Worm (Caenorhabditis elegans): ENCODE data around the gene T06E6.1.

The T06E6.1 gene

DNA sequence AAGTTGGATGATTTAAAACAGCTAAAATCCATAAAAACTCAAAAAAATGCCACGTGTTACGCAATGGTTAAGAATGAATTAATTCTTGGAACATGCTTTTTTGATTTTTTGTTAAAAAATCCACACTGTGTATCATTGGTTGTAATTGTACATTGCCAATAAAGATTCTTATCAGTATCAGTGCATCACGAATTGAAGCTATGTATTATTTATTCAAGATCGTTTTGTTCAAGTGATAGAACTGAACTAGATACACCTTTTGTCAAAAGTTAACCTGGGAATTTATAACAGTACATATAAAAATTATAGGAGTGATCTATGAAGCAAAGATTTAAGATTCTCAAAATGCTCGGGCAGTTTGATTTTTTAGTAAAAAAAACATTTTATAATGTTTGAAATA lies 39.9 kb upstream of the T06E6.1 start:
- TF ChIP-seq mls-2 (tag; optimal IDR thresholded peaks at IDR 0.05) (no peak), unc-39 (tag; optimal IDR thresholded peaks at IDR 0.05) (no peak), sem-2 (GFP tag; optimal IDR thresholded peaks at IDR 0.05) (no peak), lin-13 (tag; optimal IDR thresholded peaks at IDR 0.05) (no peak), ham-2 (GFP tag; optimal IDR thresholded peaks at IDR 0.05) (no peak), ceh-83 (GFP tag; optimal IDR thresholded peaks at IDR 0.05) (no peak), elt-3 (tag; optimal IDR thresholded peaks at IDR 0.05) (no peak), ceh-43 (GFP tag; optimal IDR thresholded peaks at IDR 0.05) (no peak), elt-1 (tag; optimal IDR thresholded peaks at IDR 0.05; ENCODE audit: borderline replicate concordance, insufficient read depth) (no peak), nhr-237 (tag; optimal IDR thresholded peaks at IDR 0.05) (no peak), lin-32 (GFP tag; optimal IDR thresholded peaks at IDR 0.05) (no peak), nhr-2 (tag; optimal IDR thresholded peaks at IDR 0.05) (no peak), blmp-1 (tag; optimal IDR thresholded peaks at IDR 0.05) (no peak), nhr-76 (tag; optimal IDR thresholded peaks at IDR 0.05) (no peak)

DNA sequence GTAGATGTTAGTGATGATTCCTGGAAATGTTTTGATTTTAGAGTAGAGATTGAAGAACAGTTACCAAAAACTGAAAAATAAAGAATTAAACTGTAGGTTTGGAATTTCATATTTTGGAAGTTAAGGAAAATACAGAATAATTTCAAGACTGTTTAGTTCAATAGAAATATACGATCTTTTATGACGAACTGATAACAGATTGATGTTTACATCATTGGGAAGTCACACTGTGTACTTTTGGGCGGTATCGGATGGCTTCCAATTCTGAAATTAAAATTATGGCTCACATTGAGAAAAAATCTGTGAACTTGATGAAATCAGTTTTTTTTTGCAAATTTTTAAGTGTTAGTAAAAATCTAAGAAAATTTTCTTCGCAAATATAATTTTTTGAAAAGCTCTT lies 37.7 kb upstream of the T06E6.1 start, which contains the start of gene T26H5.8:
Gene T26H5.8 (minus strand): TSS at position 270 of the 400 bp plus-strand sequence.
- TF ChIP-seq nhr-12 (tag; optimal IDR thresholded peaks at IDR 0.05) = no peak
- TF ChIP-seq tbx-8 (GFP tag; optimal IDR thresholded peaks at IDR 0.05) = no peak

DNA sequence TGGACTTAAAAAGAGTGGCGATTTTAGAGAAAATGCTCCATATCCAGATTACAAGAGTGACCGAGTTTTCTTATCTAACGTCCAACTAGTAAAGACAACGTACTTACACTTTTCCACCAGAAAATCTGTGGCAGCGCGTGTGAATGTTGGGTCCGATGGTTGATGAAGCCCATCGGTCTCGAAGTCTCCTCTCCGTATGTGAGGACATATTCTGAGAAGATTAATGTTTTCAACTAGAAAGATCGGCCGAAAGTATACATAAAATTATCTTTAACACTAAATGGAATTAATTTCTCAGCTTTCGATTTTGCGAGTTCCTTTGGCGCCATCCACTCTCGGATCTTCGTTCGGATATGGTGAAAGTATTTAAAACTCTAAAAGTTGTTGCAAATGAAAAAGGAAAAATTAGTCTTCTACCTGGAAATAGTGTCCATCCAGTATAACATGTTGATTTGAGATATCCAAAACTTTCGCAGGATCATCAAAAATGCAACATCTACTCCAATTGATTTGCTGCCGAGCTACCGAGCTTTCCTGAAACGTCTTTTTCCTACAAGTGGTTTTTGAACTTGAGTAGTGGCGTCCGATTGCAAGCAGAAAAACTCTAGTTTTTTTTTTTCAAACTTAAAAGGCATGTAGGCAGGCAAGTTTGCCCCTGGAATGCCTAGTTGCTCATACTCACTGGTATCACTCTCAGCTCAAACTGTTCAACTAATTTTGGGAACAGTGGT lies 36.7 kb upstream of the T06E6.1 start:
- no peak for TF ChIP-seq bed-3 (GFP tag; optimal IDR thresholded peaks at IDR 0.05)
- no peak for TF ChIP-seq nhr-2 (tag; optimal IDR thresholded peaks at IDR 0.05)
- TF ChIP-seq blmp-1 (tag; optimal IDR thresholded peaks at IDR 0.05) = no peak
- no peak for TF ChIP-seq unc-39 (tag; optimal IDR thresholded peaks at IDR 0.05)
- no peak for TF ChIP-seq sptf-1 (tag; optimal IDR thresholded peaks at IDR 0.05)
- no peak for TF ChIP-seq elt-3 (tag; optimal IDR thresholded peaks at IDR 0.05)
- TF ChIP-seq ceh-83 (GFP tag; optimal IDR thresholded peaks at IDR 0.05) = no peak
- no peak for TF ChIP-seq ces-1 (GFP tag; optimal IDR thresholded peaks at IDR 0.05)
- TF ChIP-seq nhr-12 (tag; optimal IDR thresholded peaks at IDR 0.05) = no peak
- no peak for TF ChIP-seq ceh-39 (tag; optimal IDR thresholded peaks at IDR 0.05)
- TF ChIP-seq ceh-43 (GFP tag; optimal IDR thresholded peaks at IDR 0.05) = no peak
- TF ChIP-seq unc-62 (GFP tag; optimal IDR thresholded peaks at IDR 0.05) = no peak
- no peak for TF ChIP-seq mab-5 (tag; optimal IDR thresholded peaks at IDR 0.05)

DNA sequence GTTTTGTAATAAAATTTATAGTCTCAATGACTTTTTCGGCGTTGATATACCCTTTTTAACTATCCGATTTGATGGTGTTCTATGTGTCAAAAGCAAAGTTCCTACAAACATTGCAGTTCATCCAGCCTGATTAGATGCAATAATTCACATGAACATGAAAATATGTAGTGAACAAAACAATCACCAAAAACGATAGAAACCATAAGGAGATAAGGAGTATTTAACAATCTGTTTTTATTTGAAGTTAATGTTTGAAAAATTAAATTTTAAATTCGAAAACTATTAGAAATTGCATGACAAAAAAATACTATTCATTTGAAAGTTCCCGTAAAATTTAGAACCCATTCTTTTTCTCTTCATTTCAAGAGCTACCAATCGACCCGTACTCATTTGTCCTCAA lies 32.2 kb upstream of the T06E6.1 start, which contains the start of gene fbxa-209:
Gene fbxa-209 (minus strand): TSS at position 101 of the 400 bp plus-strand sequence.
- TF ChIP-seq lin-13 (tag; optimal IDR thresholded peaks at IDR 0.05) = no peak
- TF ChIP-seq ceh-43 (GFP tag; optimal IDR thresholded peaks at IDR 0.05) = no peak
- no peak for TF ChIP-seq mab-5 (tag; optimal IDR thresholded peaks at IDR 0.05)
- no peak for TF ChIP-seq pha-4 (tag; optimal IDR thresholded peaks at IDR 0.05)
- TF ChIP-seq ceh-39 (tag; optimal IDR thresholded peaks at IDR 0.05) = no peak
- TF ChIP-seq ztf-11 (tag; optimal IDR thresholded peaks at IDR 0.05) = no peak
- TF ChIP-seq elt-1 (tag; optimal IDR thresholded peaks at IDR 0.05; ENCODE audit: borderline replicate concordance, insufficient read depth) = no peak
- TF ChIP-seq unc-39 (tag; optimal IDR thresholded peaks at IDR 0.05) = no peak

DNA sequence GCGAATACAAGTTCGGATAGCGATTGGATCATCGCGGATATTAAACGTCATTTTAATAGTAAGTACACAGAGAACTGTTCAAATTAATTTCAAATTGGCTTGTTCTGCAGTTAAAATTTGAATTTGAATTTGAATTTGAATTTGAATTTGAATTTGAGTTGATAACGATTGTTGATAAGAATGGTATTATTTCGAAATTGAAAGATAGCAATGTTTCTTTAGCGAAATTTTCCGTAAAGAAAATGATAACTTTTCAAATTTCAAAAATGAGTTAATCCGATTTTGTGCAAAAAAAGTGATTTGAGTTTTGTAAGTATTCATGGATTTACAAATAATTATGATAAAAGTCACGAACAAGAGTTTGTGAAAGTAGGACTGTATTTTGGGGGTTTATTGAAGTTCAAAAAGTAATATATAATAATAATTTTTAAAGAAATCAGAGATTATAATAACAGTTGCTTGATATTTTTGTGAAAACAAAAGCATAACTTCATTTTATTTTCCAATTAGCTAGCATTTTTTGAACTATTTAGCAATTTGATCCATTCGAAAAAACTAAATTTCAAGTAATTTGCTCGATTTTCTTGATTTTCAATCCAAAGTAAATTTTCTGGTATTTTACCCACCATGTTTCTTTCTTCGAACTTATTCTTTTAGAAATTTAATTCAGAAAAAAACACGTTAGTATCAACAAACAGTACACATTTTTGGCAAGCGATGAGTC lies 30.8 kb upstream of the T06E6.1 start, which contains the start of gene Y36E3A.2:
Gene Y36E3A.2 (plus strand): TSS at position 674 of the 724 bp plus-strand sequence.
- TF ChIP-seq zip-8 (tag; optimal IDR thresholded peaks at IDR 0.05) (no peak), ztf-11 (tag; optimal IDR thresholded peaks at IDR 0.05) (no peak)

DNA sequence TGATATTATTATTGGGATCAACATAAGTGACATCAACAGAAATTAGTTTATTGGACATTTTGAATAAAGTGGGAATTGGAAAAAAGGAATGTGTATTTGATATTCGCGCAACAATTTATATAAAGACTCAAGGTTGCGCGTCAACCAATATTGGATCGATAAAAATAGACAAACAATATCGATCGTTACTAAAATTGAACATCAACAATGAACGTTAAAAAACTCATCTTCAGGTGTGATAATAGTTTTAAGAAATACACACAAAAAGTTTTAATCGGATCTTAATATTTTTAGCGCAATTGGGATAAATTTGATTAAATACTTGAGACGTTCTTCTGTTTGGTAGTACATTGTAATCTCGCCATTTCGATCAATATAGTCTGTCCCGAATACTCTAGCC lies 28.8 kb upstream of the T06E6.1 start, which contains the start of gene fbxa-104:
Gene fbxa-104 (minus strand): TSS at position 83 of the 400 bp plus-strand sequence.
- TF ChIP-seq bed-3 (GFP tag; optimal IDR thresholded peaks at IDR 0.05) (no peak), blmp-1 (tag; optimal IDR thresholded peaks at IDR 0.05) (no peak), ceh-39 (tag; optimal IDR thresholded peaks at IDR 0.05) (no peak), sptf-1 (tag; optimal IDR thresholded peaks at IDR 0.05) (no peak), ham-2 (GFP tag; optimal IDR thresholded peaks at IDR 0.05) (no peak), ztf-11 (tag; optimal IDR thresholded peaks at IDR 0.05) (no peak), nhr-2 (tag; optimal IDR thresholded peaks at IDR 0.05) (no peak), ces-1 (GFP tag; optimal IDR thresholded peaks at IDR 0.05) (no peak), pha-4 (tag; optimal IDR thresholded peaks at IDR 0.05) (no peak), nhr-237 (tag; optimal IDR thresholded peaks at IDR 0.05) (no peak)

Measured in whole organism, mixed stage, embryonic.